Worm (Caenorhabditis elegans) whole organism, early embryonic: ENCODE results near the gene Y46H3C.7.

Experiments
- B0310.2 ChIP-seq: sonication (generic microtip); optimal IDR thresholded peaks from 2 replicates; lab custom pipeline; 2016; ENCODE audit warnings: mild to moderate bottlenecking, missing genetic modification characterization, missing compliant biosample characterization
- ama-1 ChIP-seq: fragments of 150-350 bp; optimal IDR thresholded peaks from 2 replicates; lab custom pipeline; 2014
- ceh-13 ChIP-seq: fragments of 200-800 bp; sonication (Bioruptor generic); optimal IDR thresholded peaks from 2 replicates; lab custom pipeline; 2018; ENCODE audit warnings: mild to moderate bottlenecking, missing genetic modification characterization, missing compliant biosample characterization
- ets-7 ChIP-seq: sonication (generic microtip); optimal IDR thresholded peaks from 2 replicates; lab custom pipeline; 2016; ENCODE audit warnings: missing genotype, missing genetic modification characterization, missing compliant biosample characterization

ce11 chrV:1642768-1643167, 51.1 kb downstream of the Y46H3C.7 start:
- TF ChIP-seq B0310.2: no peak
- TF ChIP-seq ceh-13 (GFP tag; lab: Kevin White, UChicago): no peak
- no peak for TF ChIP-seq ama-1
- TF ChIP-seq ets-7 (tag; lab: Kevin White, UChicago): no peak
